Fruit fly (Drosophila melanogaster): Measurements from ENCODE around the gene Mp.
A peak's percentile ranks its signal among the peaks of the same experiment; 100 is the strongest.

Mp gene

dm6 chr3L:6977391-6977790 is 21.3 kb upstream of the Mp start (continued):
- TF ChIP-seq CG2875 (GFP tag; optimal IDR thresholded peaks at IDR 0.05) = peak; percentile 51
- no peak for TF ChIP-seq crp (GFP tag; optimal IDR thresholded peaks at IDR 0.05)
- no peak for TF ChIP-seq hth (optimal IDR thresholded peaks at IDR 0.05)
- TF ChIP-seq Sox100B (GFP tag; optimal IDR thresholded peaks at IDR 0.05) = peak; percentile 63
- no peak for TF ChIP-seq CG3065 (GFP tag; optimal IDR thresholded peaks at IDR 0.05)
- peak; percentile 51; the same call in 2 of the 3 replicates for TF ChIP-seq CG17361 (GFP tag; IDR thresholded peaks at IDR 0.05)
- no peak for TF ChIP-seq Nf-YC (tag; optimal IDR thresholded peaks at IDR 0.05)
- TF ChIP-seq Adf1 (GFP tag; IDR thresholded peaks at IDR 0.05) = no peak
- TF ChIP-seq peb (GFP tag; IDR thresholded peaks at IDR 0.05) = no peak
- no peak for TF ChIP-seq sima (GFP tag; optimal IDR thresholded peaks at IDR 0.05)
- TF ChIP-seq CG12299 (tag; optimal IDR thresholded peaks at IDR 0.05) = no peak
- TF ChIP-seq CG15073 (GFP tag; optimal IDR thresholded peaks at IDR 0.05) = no peak
- peak; percentile 33 for TF ChIP-seq Spps (tag; optimal IDR thresholded peaks at IDR 0.05)
- TF ChIP-seq sens-2 (GFP tag; IDR thresholded peaks at IDR 0.05) = peak; percentile 46; the same call in 1 of the 2 replicates
- no peak for TF ChIP-seq CG12236 (GFP tag; optimal IDR thresholded peaks at IDR 0.05)
- TF ChIP-seq ham (GFP tag; IDR thresholded peaks at IDR 0.05) = no peak
- no peak for TF ChIP-seq CG10565 (GFP tag; optimal IDR thresholded peaks at IDR 0.05)
- no peak for TF ChIP-seq CG4360 (GFP tag; IDR thresholded peaks at IDR 0.05)
- TF ChIP-seq Lhr (GFP tag; optimal IDR thresholded peaks at IDR 0.05) = peak; percentile 3
- TF ChIP-seq lmd (GFP tag; IDR thresholded peaks at IDR 0.05) = peak; percentile 58
- TF ChIP-seq CG3407 (GFP tag; optimal IDR thresholded peaks at IDR 0.05) = peak; percentile 40
- TF ChIP-seq CG8388 (GFP tag; optimal IDR thresholded peaks at IDR 0.05) = peak; percentile 65
- peak; percentile 52 for TF ChIP-seq esg (GFP tag; conservative IDR thresholded peaks at IDR 0.05)
- peak; percentile 33 for TF ChIP-seq lbe (GFP tag; optimal IDR thresholded peaks at IDR 0.05)
- TF ChIP-seq CG12219 (GFP tag; optimal IDR thresholded peaks at IDR 0.05) = peak; percentile 21
- no peak for TF ChIP-seq emc (GFP tag; optimal IDR thresholded peaks at IDR 0.05)
- peak; percentile 29 for TF ChIP-seq HHEX (GFP tag; optimal IDR thresholded peaks at IDR 0.05)
- peak; percentile 72 for TF ChIP-seq row (GFP tag; IDR thresholded peaks at IDR 0.05)
- peak; percentile 39 for TF ChIP-seq CG1602 (GFP tag; optimal IDR thresholded peaks at IDR 0.05)
- peak; percentile 32 for TF ChIP-seq gcm (GFP tag; optimal IDR thresholded peaks at IDR 0.05)
- peak; percentile 36; the same call in 1 of the 2 replicates for TF ChIP-seq dimm (GFP tag; IDR thresholded peaks at IDR 0.05)
- 0 out of 2 replicates have a peak, but pooled peaks have one; percentile 6 for TF ChIP-seq Poxn (GFP tag; IDR thresholded peaks at IDR 0.05)
- TF ChIP-seq slp2 (GFP tag; optimal IDR thresholded peaks at IDR 0.05) = no peak
- no peak for TF ChIP-seq Trl (optimal IDR thresholded peaks at IDR 0.05)
- no peak for TF ChIP-seq Trl (GFP tag; optimal IDR thresholded peaks at IDR 0.05)
- no peak for TF ChIP-seq vnd (GFP tag; IDR thresholded peaks at IDR 0.05; ENCODE audit: partially characterized antibody)
- 0 out of 2 replicates have a peak, but pooled peaks have one; percentile 42 for TF ChIP-seq Nf-YA (GFP tag; IDR thresholded peaks at IDR 0.05)
- no peak for TF ChIP-seq CG3838 (GFP tag; optimal IDR thresholded peaks at IDR 0.05)
- TF ChIP-seq CG16813 (GFP tag; IDR thresholded peaks at IDR 0.05; ENCODE audit: partially characterized antibody) = no peak
- peak; percentile 44; the same call in 1 of the 2 replicates for TF ChIP-seq CG32532 (GFP tag; IDR thresholded peaks at IDR 0.05)
- TF ChIP-seq croc (GFP tag; conservative IDR thresholded peaks at IDR 0.05) = peak; percentile 40; the same call in 2 of the 3 replicates
- no peak for TF ChIP-seq CG13287 (GFP tag; IDR thresholded peaks at IDR 0.05; ENCODE audit: partially characterized antibody)
- TF ChIP-seq D19A (tag; optimal IDR thresholded peaks at IDR 0.05) = no peak
- TF ChIP-seq eyg (GFP tag; optimal IDR thresholded peaks at IDR 0.05) = no peak
- TF ChIP-seq lov (optimal IDR thresholded peaks at IDR 0.05) = no peak
- no peak for TF ChIP-seq lov (GFP tag; IDR thresholded peaks at IDR 0.05)
- peak; percentile 8 for TF ChIP-seq D19B (GFP tag; optimal IDR thresholded peaks at IDR 0.05)
- TF ChIP-seq Asciz (GFP tag; optimal IDR thresholded peaks at IDR 0.05) = peak; percentile 61
- TF ChIP-seq abd-A (tag; optimal IDR thresholded peaks at IDR 0.05) = no peak
- TF ChIP-seq Deaf1 (tag; optimal IDR thresholded peaks at IDR 0.05) = no peak
- peak; percentile 47; the same call in 1 of the 2 replicates for TF ChIP-seq CG43689 (GFP tag; IDR thresholded peaks at IDR 0.05)
- peak; percentile 74; the same call in 2 of the 3 replicates for TF ChIP-seq so (GFP tag; IDR thresholded peaks at IDR 0.05)
